Worm (Caenorhabditis elegans) whole organism, L1 larva: ENCODE data around the gene F52E10.4.

Experiments
- egl-27 ChIP-seq, 2 experiments: fragments of 150-350 bp in 1 of 2; sonication (generic microtip); optimal IDR thresholded peaks; 3 replicates each; lab custom pipeline; 2017 to 2018; ENCODE audit warnings: missing biosample characterization in 2 of 2, missing genetic modification characterization in 2 of 2, missing genetic modification reagents in 2 of 2
- pqm-1 ChIP-seq: sonication (generic microtip); optimal IDR thresholded peaks from 3 replicates; lab custom pipeline; 2017; ENCODE audit warnings: missing biosample characterization, missing genetic modification characterization
- snpc-4 ChIP-seq: fragments of 150-350 bp; optimal IDR thresholded peaks from 2 replicates; lab custom pipeline; 2014; ENCODE audit warnings: missing biosample characterization, missing genetic modification characterization

- no peak for TF ChIP-seq snpc-4 (tag; lab: Kevin White, UChicago)
- TF ChIP-seq pqm-1 (tag; lab: Kevin White, UChicago), result no peak
- no peak for TF ChIP-seq egl-27 (tag; optimal IDR thresholded peaks at IDR 0.05; lab: Kevin White, UChicago)
Observed at ce11 chrX:16297123-16297522, 4.3 kb upstream of the F52E10.4 start.
